Worm (Caenorhabditis elegans) whole organism, mixed stage, embryonic: ENCODE data around the gene nep-11.
"Not testable (repeated sequence)": the region's sequence is repeated elsewhere in the genome, so short reads cannot be mapped to it uniquely, and the experiment has no call there.

Experiments used
- M03D4.4 ChIP-seq: sonication (generic microtip); optimal IDR thresholded peaks from 2 replicates; lab custom pipeline; 2017; ENCODE audit warnings: mild to moderate bottlenecking, missing genetic modification characterization, missing compliant biosample characterization
- bed-3 ChIP-seq: fragments of 200-800 bp; sonication (Bioruptor generic); optimal IDR thresholded peaks from 3 replicates; lab custom pipeline; 2018; ENCODE audit warnings: mild to moderate bottlenecking, missing genetic modification characterization, moderate library complexity, missing compliant biosample characterization
- blmp-1 ChIP-seq: fragments of 150-350 bp; optimal IDR thresholded peaks from 2 replicates; lab custom pipeline; 2014; ENCODE audit warnings: missing biosample characterization, missing genetic modification characterization
- ceh-43 ChIP-seq: fragments of 200-800 bp; sonication (Bioruptor generic); optimal IDR thresholded peaks from 2 replicates; lab custom pipeline; 2018; ENCODE audit warnings: mild to moderate bottlenecking, missing genetic modification characterization, moderate library complexity, missing compliant biosample characterization
- ceh-83 ChIP-seq: fragments of 200-800 bp; sonication (Bioruptor generic); optimal IDR thresholded peaks from 2 replicates; lab custom pipeline; 2018; ENCODE audit warnings: mild to moderate bottlenecking, missing genetic modification characterization, missing compliant biosample characterization
- ces-1 ChIP-seq: fragments of 150-350 bp; optimal IDR thresholded peaks from 2 replicates; lab custom pipeline; 2014; ENCODE audit warnings: missing biosample characterization, missing genetic modification reagents, missing genetic modification characterization
- drap-1 ChIP-seq: fragments of 200-800 bp; sonication (Bioruptor generic); optimal IDR thresholded peaks from 3 replicates; lab custom pipeline; 2018; ENCODE audit warnings: mild to moderate bottlenecking, missing genetic modification characterization, missing compliant biosample characterization
- elt-1 ChIP-seq: sonication (generic microtip); optimal IDR thresholded peaks from 2 replicates; lab custom pipeline; 2017; ENCODE audit warnings: missing genetic modification characterization, mild to moderate bottlenecking, missing compliant biosample characterization, antibody characterized with exemption, moderate library complexity, borderline replicate concordance; ENCODE audit not compliant: insufficient read depth
- elt-3 ChIP-seq: fragments of 150-350 bp; optimal IDR thresholded peaks from 2 replicates; lab custom pipeline; 2014; ENCODE audit warnings: missing biosample characterization, missing genetic modification characterization
- flh-1 ChIP-seq: fragments of 200-800 bp; sonication (Bioruptor generic); optimal IDR thresholded peaks from 2 replicates; lab custom pipeline; 2018; ENCODE audit warnings: mild to moderate bottlenecking, missing genetic modification characterization, moderate library complexity, missing compliant biosample characterization
- hlh-1 ChIP-seq: fragments of 150-350 bp; optimal IDR thresholded peaks from 2 replicates; lab custom pipeline; 2014; ENCODE audit warnings: missing biosample characterization, missing genetic modification reagents, missing genetic modification characterization
- lin-13 ChIP-seq: fragments of 150-350 bp; optimal IDR thresholded peaks from 2 replicates; lab custom pipeline; 2014; ENCODE audit warnings: missing biosample characterization, missing genetic modification characterization
- lin-32 ChIP-seq: fragments of 200-800 bp; sonication (Bioruptor generic); optimal IDR thresholded peaks from 2 replicates; lab custom pipeline; 2018; ENCODE audit warnings: mild to moderate bottlenecking, missing genetic modification characterization, missing compliant biosample characterization
- lsy-2 ChIP-seq: fragments of 150-350 bp; optimal IDR thresholded peaks from 2 replicates; lab custom pipeline; 2014; ENCODE audit warnings: missing biosample characterization, missing genetic modification characterization
- mab-5 ChIP-seq: fragments of 150-350 bp; optimal IDR thresholded peaks from 2 replicates; lab custom pipeline; 2014; ENCODE audit warnings: missing biosample characterization, missing genetic modification characterization
- mls-2 ChIP-seq: sonication (generic microtip); optimal IDR thresholded peaks from 2 replicates; lab custom pipeline; 2016; ENCODE audit warnings: mild to moderate bottlenecking, missing genetic modification characterization, moderate library complexity, missing compliant biosample characterization
- nhr-12 ChIP-seq: fragments of 150-350 bp; optimal IDR thresholded peaks from 2 replicates; lab custom pipeline; 2014; ENCODE audit warnings: missing biosample characterization, missing genetic modification characterization
- nhr-2 ChIP-seq: fragments of 150-350 bp; optimal IDR thresholded peaks from 2 replicates; lab custom pipeline; 2014; ENCODE audit warnings: missing biosample characterization, missing genetic modification characterization
- nhr-28 ChIP-seq: fragments of 150-350 bp; optimal IDR thresholded peaks from 2 replicates; lab custom pipeline; 2014; ENCODE audit warnings: missing biosample characterization, missing genetic modification characterization
- nhr-76 ChIP-seq: sonication (generic microtip); optimal IDR thresholded peaks from 2 replicates; lab custom pipeline; 2017; ENCODE audit warnings: missing biosample characterization, missing genetic modification characterization
- pha-4 ChIP-seq: fragments of 150-350 bp; optimal IDR thresholded peaks from 2 replicates; lab custom pipeline; 2018; ENCODE audit warnings: missing biosample characterization, missing genetic modification reagents, missing genetic modification characterization
- sem-2 ChIP-seq: fragments of 200-800 bp; sonication (Bioruptor generic); optimal IDR thresholded peaks from 2 replicates; lab custom pipeline; 2018; ENCODE audit warnings: mild to moderate bottlenecking, missing genetic modification characterization, missing compliant biosample characterization
- snpc-4 ChIP-seq: fragments of 150-350 bp; optimal IDR thresholded peaks from 2 replicates; lab custom pipeline; 2014; ENCODE audit warnings: missing biosample characterization, missing genetic modification characterization
- sptf-1 ChIP-seq: sonication (generic microtip); optimal IDR thresholded peaks from 2 replicates; lab custom pipeline; 2017; ENCODE audit warnings: mild to moderate bottlenecking, missing genetic modification characterization, moderate library complexity, missing compliant biosample characterization
- tbx-8 ChIP-seq: fragments of 200-800 bp; sonication (Bioruptor generic); optimal IDR thresholded peaks from 2 replicates; lab custom pipeline; 2018; ENCODE audit warnings: mild to moderate bottlenecking, missing genetic modification characterization, moderate library complexity, missing compliant biosample characterization
- unc-120 ChIP-seq: sonication (generic microtip); optimal IDR thresholded peaks from 2 replicates; lab custom pipeline; 2017; ENCODE audit warnings: missing genetic modification characterization, missing compliant biosample characterization; ENCODE audit not compliant: poor library complexity, severe bottlenecking
- unc-39 ChIP-seq: fragments of 150-350 bp; optimal IDR thresholded peaks from 2 replicates; lab custom pipeline; 2014; ENCODE audit warnings: missing biosample characterization, missing genetic modification characterization
- unc-62 ChIP-seq: fragments of 150-350 bp; optimal IDR thresholded peaks from 2 replicates; lab custom pipeline; 2014; ENCODE audit warnings: missing biosample characterization, missing genetic modification reagents, missing genetic modification characterization
- zip-8 ChIP-seq: fragments of 150-350 bp; optimal IDR thresholded peaks from 2 replicates; lab custom pipeline; 2014; ENCODE audit warnings: missing biosample characterization, missing genetic modification characterization
- ztf-11 ChIP-seq: fragments of 150-350 bp; optimal IDR thresholded peaks from 2 replicates; lab custom pipeline; 2014; ENCODE audit warnings: missing biosample characterization, missing genetic modification characterization

The nep-11 gene

DNA sequence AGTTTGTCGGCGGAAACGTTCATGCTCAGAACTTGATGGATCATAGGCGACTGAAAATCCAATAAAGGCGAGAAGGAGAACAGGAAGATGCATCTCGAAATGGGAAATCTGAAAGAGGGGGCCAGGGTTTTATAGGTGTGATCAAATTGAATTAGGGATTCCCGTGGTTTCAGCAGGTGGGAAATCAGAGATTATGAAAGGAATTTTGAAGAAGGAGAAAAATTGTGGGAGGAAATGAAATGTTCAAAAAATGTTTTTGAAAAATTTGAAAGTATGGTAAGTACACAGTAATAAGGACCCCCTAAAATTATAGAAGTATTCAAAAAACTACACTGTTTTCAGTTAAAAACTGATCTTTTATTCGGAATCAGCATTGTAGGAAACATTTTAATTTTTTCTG, 45.2 kb upstream of the nep-11 start, which contains the start of gene Y49F6B.20:
Gene Y49F6B.20, minus strand, starts transcription at position 101 of the 400 bp plus-strand sequence.
- TF ChIP-seq M03D4.4 (tag; lab: Kevin White, UChicago) = no peak
- no peak for TF ChIP-seq lin-13 (tag; lab: Kevin White, UChicago)
- no peak for TF ChIP-seq nhr-76 (tag; lab: Kevin White, UChicago)
- TF ChIP-seq sem-2 (GFP tag; lab: Kevin White, UChicago) = no peak
- no peak for TF ChIP-seq pha-4 (tag; lab: Kevin White, UChicago)
- TF ChIP-seq elt-1 (tag; lab: Kevin White, UChicago) = no peak
- TF ChIP-seq lsy-2 (tag; lab: Kevin White, UChicago) = no peak
- no peak for TF ChIP-seq ces-1 (GFP tag; lab: Kevin White, UChicago)
- no peak for TF ChIP-seq mls-2 (tag; lab: Kevin White, UChicago)
- TF ChIP-seq flh-1 (GFP tag; lab: Kevin White, UChicago) = no peak
- TF ChIP-seq zip-8 (tag; lab: Kevin White, UChicago) = no peak
- no peak for TF ChIP-seq unc-62 (GFP tag; lab: Kevin White, UChicago)
- TF ChIP-seq bed-3 (GFP tag; lab: Kevin White, UChicago) = no peak
- no peak for TF ChIP-seq ztf-11
- no peak for TF ChIP-seq mab-5 (tag; lab: Kevin White, UChicago)
- TF ChIP-seq hlh-1 (tag; lab: Kevin White, UChicago) = no peak

DNA sequence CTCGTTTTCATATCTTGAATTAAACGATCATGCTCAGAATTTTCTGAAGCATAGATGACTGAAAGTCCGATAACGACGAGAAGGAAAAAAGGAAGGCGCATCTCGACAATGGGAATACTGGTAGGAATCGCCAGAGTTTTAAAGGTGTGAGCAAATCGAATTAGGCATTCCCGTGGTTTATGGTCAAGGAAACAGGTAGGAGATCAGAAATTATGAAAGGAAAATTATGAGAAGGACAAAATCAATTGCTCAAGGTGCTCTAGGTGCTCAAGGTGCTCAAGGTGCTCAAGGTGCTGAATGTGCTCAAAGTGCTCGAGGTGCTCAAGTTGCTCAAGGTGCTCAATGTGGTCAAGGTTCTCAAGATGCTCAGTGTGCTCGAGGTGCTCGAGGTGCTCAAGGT, 39.2 kb upstream of the nep-11 start, which contains the start of gene C16C8.10:
Gene C16C8.10, minus strand, starts transcription at position 101 of the 400 bp plus-strand sequence.
- not testable (repeated sequence) for TF ChIP-seq elt-1 (tag; lab: Kevin White, UChicago); ceh-83 (GFP tag; lab: Kevin White, UChicago); lsy-2 (tag; lab: Kevin White, UChicago)

DNA sequence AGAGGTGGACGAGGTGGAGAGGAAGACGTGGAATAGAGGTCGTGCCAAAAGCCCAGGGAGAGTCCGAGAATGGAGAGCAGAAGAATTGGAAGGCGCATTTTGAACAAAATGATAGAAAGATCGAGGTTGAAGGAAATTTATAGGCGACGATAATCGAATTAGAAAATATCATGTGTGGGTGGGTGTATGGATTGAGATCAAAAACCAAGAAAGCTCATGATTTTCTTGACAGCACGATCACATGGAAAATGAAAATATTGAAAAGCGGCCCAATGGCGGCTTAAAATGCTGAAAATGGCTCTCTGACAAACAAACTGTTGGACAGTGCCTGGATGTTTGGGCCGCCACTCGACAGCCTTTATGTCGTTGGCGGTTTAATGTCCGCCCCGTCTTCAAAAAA, 37.8 kb upstream of the nep-11 start, which contains the start of gene C16C8.9:
Gene C16C8.9, minus strand, starts transcription at position 101 of the 400 bp plus-strand sequence.
- no peak for TF ChIP-seq unc-120 (tag; lab: Kevin White, UChicago)
- no peak for TF ChIP-seq drap-1 (GFP tag; lab: Kevin White, UChicago)
- TF ChIP-seq mls-2 (tag; lab: Kevin White, UChicago) = no peak
- no peak for TF ChIP-seq elt-3
- TF ChIP-seq pha-4 (tag; lab: Kevin White, UChicago) = no peak
- no peak for TF ChIP-seq sptf-1 (tag; lab: Kevin White, UChicago)
- TF ChIP-seq unc-62 (GFP tag; lab: Kevin White, UChicago) = no peak
- no peak for TF ChIP-seq lin-13 (tag; lab: Kevin White, UChicago)
- no peak for TF ChIP-seq lin-32 (GFP tag; lab: Kevin White, UChicago)
- TF ChIP-seq ceh-83 (GFP tag; lab: Kevin White, UChicago) = no peak
- TF ChIP-seq blmp-1 (tag; lab: Kevin White, UChicago) = no peak
- no peak for TF ChIP-seq sem-2 (GFP tag; lab: Kevin White, UChicago)
- no peak for TF ChIP-seq bed-3 (GFP tag; lab: Kevin White, UChicago)
- no peak for TF ChIP-seq snpc-4 (tag; lab: Kevin White, UChicago)

DNA sequence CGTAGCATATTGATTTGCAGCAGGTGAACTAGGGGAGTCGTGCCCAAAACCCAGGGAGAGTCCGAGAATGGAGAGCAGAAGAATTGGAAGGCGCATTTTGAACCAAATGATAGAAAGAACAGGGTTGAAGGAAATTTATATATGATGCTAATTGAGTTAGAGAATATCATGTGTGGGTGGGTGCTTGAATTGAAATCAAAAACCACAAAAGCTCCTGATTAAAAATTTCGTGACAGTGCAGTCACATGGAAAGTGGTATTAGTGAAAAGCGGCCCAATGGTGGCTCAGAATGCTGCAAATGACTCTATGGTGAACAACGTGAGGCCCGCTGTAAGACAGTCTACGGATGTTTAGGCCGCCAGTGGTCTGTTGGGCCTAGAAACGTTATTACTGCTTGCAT, 36.3 kb upstream of the nep-11 start, which contains the start of gene C16C8.8:
Gene C16C8.8, minus strand, starts transcription at position 101 of the 400 bp plus-strand sequence.
- no peak for TF ChIP-seq nhr-2
- no peak for TF ChIP-seq elt-3
- TF ChIP-seq elt-1 (tag; lab: Kevin White, UChicago) = no peak
- no peak for TF ChIP-seq hlh-1 (tag; lab: Kevin White, UChicago)
- no peak for TF ChIP-seq ces-1 (GFP tag; lab: Kevin White, UChicago)
- no peak for TF ChIP-seq nhr-12 (tag; lab: Kevin White, UChicago)
- no peak for TF ChIP-seq lsy-2 (tag; lab: Kevin White, UChicago)
- no peak for TF ChIP-seq nhr-28
- no peak for TF ChIP-seq unc-39
- TF ChIP-seq tbx-8 (GFP tag; lab: Kevin White, UChicago) = no peak
- TF ChIP-seq unc-62 (GFP tag; lab: Kevin White, UChicago) = no peak

DNA sequence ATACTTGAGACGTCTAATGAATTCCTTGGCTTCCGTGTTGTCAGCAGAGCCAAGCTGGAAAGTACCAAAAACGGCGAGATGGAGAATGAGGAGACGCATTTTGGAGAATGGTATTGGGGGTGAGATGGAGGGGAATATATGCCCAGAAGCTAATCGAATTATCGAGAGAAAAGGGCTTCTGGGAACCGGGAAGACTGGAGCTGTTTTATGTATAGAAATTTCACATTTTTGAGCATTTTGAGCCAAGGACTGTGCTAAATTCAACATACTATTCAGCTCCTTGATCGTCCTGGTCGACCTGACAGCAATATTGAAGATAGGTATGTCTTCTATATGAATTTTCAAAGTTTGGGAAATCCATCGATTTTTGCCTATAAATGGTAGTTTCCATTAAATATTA, 34.7 kb upstream of the nep-11 start, which contains the start of gene C16C8.7:
Gene C16C8.7, minus strand, starts transcription at position 101 of the 400 bp plus-strand sequence.
- TF ChIP-seq nhr-12 (tag; lab: Kevin White, UChicago) (no peak), elt-1 (tag; lab: Kevin White, UChicago) (no peak), lsy-2 (tag; lab: Kevin White, UChicago) (no peak), bed-3 (GFP tag; lab: Kevin White, UChicago) (no peak), lin-13 (tag; lab: Kevin White, UChicago) (no peak), flh-1 (GFP tag; lab: Kevin White, UChicago) (no peak), snpc-4 (tag; lab: Kevin White, UChicago) (no peak), sptf-1 (tag; lab: Kevin White, UChicago) (no peak), ceh-43 (GFP tag; lab: Kevin White, UChicago) (no peak), M03D4.4 (tag; lab: Kevin White, UChicago) (no peak), mab-5 (tag; lab: Kevin White, UChicago) (no peak), ces-1 (GFP tag; lab: Kevin White, UChicago) (no peak), ztf-11 (no peak), nhr-28 (no peak), unc-39 (no peak), unc-62 (GFP tag; lab: Kevin White, UChicago) (no peak), unc-120 (tag; lab: Kevin White, UChicago) (no peak)
